Fruit fly (Drosophila melanogaster): ENCODE results near the gene CG4199.

Gene CG4199

DNA sequence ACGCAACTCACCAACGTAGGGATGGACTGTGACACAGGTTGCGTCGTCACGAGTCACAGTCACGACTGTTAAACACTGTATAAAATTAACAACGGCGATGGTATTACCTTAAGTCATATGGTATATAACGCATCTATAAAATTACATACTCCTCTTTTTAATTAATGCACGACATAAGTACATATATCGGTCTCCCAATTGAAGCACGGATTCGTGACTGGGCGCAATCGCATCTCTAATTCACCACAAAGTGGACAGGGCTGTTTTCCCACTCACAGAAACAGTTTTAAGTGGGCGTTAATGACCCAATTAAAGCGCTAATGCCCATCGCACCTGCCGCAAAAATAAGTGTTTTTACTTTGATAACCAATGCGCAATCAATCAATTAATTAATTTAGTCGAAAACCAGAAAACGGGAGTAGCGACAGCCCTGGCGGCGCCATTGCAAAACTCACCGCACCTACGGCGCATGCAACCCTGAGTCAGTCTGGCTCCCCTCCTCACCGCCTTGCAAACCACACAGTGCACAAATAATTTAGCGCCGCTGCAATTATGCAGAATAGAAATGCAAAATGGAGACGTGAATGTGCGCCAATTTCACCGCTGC, 31.9 kb downstream of the CG4199 start, which contains the start of gene CG4313 (continued):
- no peak for TF ChIP-seq CG32767 (GFP tag; IDR thresholded peaks at IDR 0.05)
- peak; percentile 9 for TF ChIP-seq wek (GFP tag; optimal IDR thresholded peaks at IDR 0.05)
- TF ChIP-seq ro (GFP tag; IDR thresholded peaks at IDR 0.05) = no peak
- peak; percentile 70 for TF ChIP-seq CG10147 (GFP tag; optimal IDR thresholded peaks at IDR 0.05)
- peak; percentile 75 for TF ChIP-seq Antp (GFP tag; optimal IDR thresholded peaks at IDR 0.05)
- TF ChIP-seq az2 (GFP tag; optimal IDR thresholded peaks at IDR 0.05) = peak; percentile 59
- no peak for TF ChIP-seq CG10462 (GFP tag; optimal IDR thresholded peaks at IDR 0.05)
- TF ChIP-seq rib (GFP tag; IDR thresholded peaks at IDR 0.05) = no peak
- peak; percentile 32; the same call in 1 of the 3 replicates for TF ChIP-seq sr (GFP tag; IDR thresholded peaks at IDR 0.05)
- TF ChIP-seq ase (GFP tag; IDR thresholded peaks at IDR 0.05) = no peak
- peak; percentile 54 for TF ChIP-seq CG18599 (GFP tag; optimal IDR thresholded peaks at IDR 0.05)
- peak in 1 of 2 experiments; percentile 59 for TF ChIP-seq bsh (GFP tag; optimal IDR thresholded peaks at IDR 0.05)
- peak; percentile 69 for TF ChIP-seq Bgb (GFP tag; IDR thresholded peaks at IDR 0.05; ENCODE audit: partially characterized antibody)
- TF ChIP-seq Bteb2 (GFP tag; optimal IDR thresholded peaks at IDR 0.05) = peak; percentile 23
- TF ChIP-seq Jarid2 (GFP tag; optimal IDR thresholded peaks at IDR 0.05) = no peak
- peak; percentile 60 for TF ChIP-seq jumu (GFP tag; optimal IDR thresholded peaks at IDR 0.05)
- peak; percentile 29; the same call in 1 of the 2 replicates for TF ChIP-seq Rx (GFP tag; IDR thresholded peaks at IDR 0.05)
- no peak for TF ChIP-seq CG5953 (GFP tag; IDR thresholded peaks at IDR 0.05)
- TF ChIP-seq Side (GFP tag; optimal IDR thresholded peaks at IDR 0.05) = peak; percentile 61
- peak; percentile 96 for TF ChIP-seq CG2116 (GFP tag; optimal IDR thresholded peaks at IDR 0.05)
- peak; percentile 56 for TF ChIP-seq Max (GFP tag; optimal IDR thresholded peaks at IDR 0.05)
- no peak for TF ChIP-seq dati (GFP tag; IDR thresholded peaks at IDR 0.05)
- TF ChIP-seq fd64A (GFP tag; optimal IDR thresholded peaks at IDR 0.05) = no peak
- TF ChIP-seq Ada2b (GFP tag; IDR thresholded peaks at IDR 0.05) = peak; percentile 51
- TF ChIP-seq Atf-2 (GFP tag; optimal IDR thresholded peaks at IDR 0.05) = peak; percentile 63
- TF ChIP-seq Gug (GFP tag; IDR thresholded peaks at IDR 0.05) = peak; percentile 77; the same call in 3 of the 4 replicates
- peak; percentile 68 for TF ChIP-seq HmgZ (tag; optimal IDR thresholded peaks at IDR 0.05)
- TF ChIP-seq tio (GFP tag; optimal IDR thresholded peaks at IDR 0.05) = peak; percentile 26
- peak; percentile 85 for TF ChIP-seq lilli (GFP tag; optimal IDR thresholded peaks at IDR 0.05)
- TF ChIP-seq CG9817 (tag; optimal IDR thresholded peaks at IDR 0.05) = peak; percentile 80
- peak; percentile 60 for TF ChIP-seq CG13894 (tag; optimal IDR thresholded peaks at IDR 0.05)
- peak; percentile 69 for TF ChIP-seq Hsf (GFP tag; optimal IDR thresholded peaks at IDR 0.05)
- TF ChIP-seq CG10543 (GFP tag; optimal IDR thresholded peaks at IDR 0.05) = peak; percentile 82
- peak; percentile 52 for TF ChIP-seq CG10654 (GFP tag; optimal IDR thresholded peaks at IDR 0.05)
- TF ChIP-seq sens (GFP tag) = peak; percentile 97
- TF ChIP-seq Dip2 (GFP tag; IDR thresholded peaks at IDR 0.05) = no peak
- TF ChIP-seq Dll (GFP tag; IDR thresholded peaks at IDR 0.05; ENCODE audit: partially characterized antibody) = peak; percentile 95
- peak; percentile 52 for TF ChIP-seq dmrt99B (tag; optimal IDR thresholded peaks at IDR 0.05)
- peak; percentile 83 for TF ChIP-seq sna (GFP tag; IDR thresholded peaks at IDR 0.05; ENCODE audit: partially characterized antibody)
- TF ChIP-seq sug (tag; optimal IDR thresholded peaks at IDR 0.05) = peak; percentile 76
- peak; percentile 77 for TF ChIP-seq Xbp1 (GFP tag; optimal IDR thresholded peaks at IDR 0.05)
- peak; percentile 40 for TF ChIP-seq CG16815 (GFP tag; optimal IDR thresholded peaks at IDR 0.05)
- no peak for TF ChIP-seq CG4282 (GFP tag; optimal IDR thresholded peaks at IDR 0.05)
- peak; percentile 58 for TF ChIP-seq Six4 (GFP tag; optimal IDR thresholded peaks at IDR 0.05)
- peak; percentile 24 for TF ChIP-seq CG33213 (GFP tag; optimal IDR thresholded peaks at IDR 0.05)
- peak; percentile 76 for TF ChIP-seq CG14014 (GFP tag; IDR thresholded peaks at IDR 0.05)
- TF ChIP-seq D19B (GFP tag; optimal IDR thresholded peaks at IDR 0.05) = peak; percentile 35
- 0 out of 2 replicates have a peak, but pooled peaks have one; percentile 54 for TF ChIP-seq gt (GFP tag; IDR thresholded peaks at IDR 0.05)
- TF ChIP-seq Hey (tag; optimal IDR thresholded peaks at IDR 0.05) = no peak
- TF ChIP-seq nmo (GFP tag; optimal IDR thresholded peaks at IDR 0.05) = peak; percentile 70

Data from whole organism, embryonic.